Worm (Caenorhabditis elegans) whole organism, L1 larva: ENCODE results near the gene tbx-40.

Experiments
- C34B4.2 ChIP-seq: sonication (generic microtip); optimal IDR thresholded peaks from 2 replicates; lab custom pipeline; 2017; ENCODE audit warnings: mild to moderate bottlenecking, missing genetic modification characterization, missing compliant biosample characterization
- aha-1 ChIP-seq: fragments of 150-350 bp; optimal IDR thresholded peaks from 2 replicates; lab custom pipeline; 2014; ENCODE audit warnings: missing biosample characterization, missing genetic modification characterization
- ces-1 ChIP-seq: fragments of 150-350 bp; optimal IDR thresholded peaks from 2 replicates; lab custom pipeline; 2014; ENCODE audit warnings: missing biosample characterization, missing genetic modification reagents, missing genetic modification characterization
- dsc-1 ChIP-seq: sonication (generic microtip); optimal IDR thresholded peaks from 2 replicates; lab custom pipeline; 2016; ENCODE audit warnings: mild to moderate bottlenecking, missing genetic modification characterization, missing compliant biosample characterization
- efl-1 ChIP-seq, 4 experiments: fragments of 150-350 bp; optimal IDR thresholded peaks in 3 of 4; peaks in 1 of 4; 1 replicate in 1 of 4; 2 replicates in 3 of 4; lab custom pipeline; 2014; ENCODE audit warnings: missing biosample characterization in 2 of 4, missing genetic modification characterization in 2 of 4, missing genetic modification reagents in 2 of 4
- egl-13 ChIP-seq: sonication (generic microtip); optimal IDR thresholded peaks from 2 replicates; lab custom pipeline; 2016; ENCODE audit warnings: missing genotype, missing genetic modification reagents, missing genetic modification characterization, missing compliant biosample characterization
- fkh-8 ChIP-seq: sonication (generic microtip); optimal IDR thresholded peaks from 2 replicates; lab custom pipeline; 2016; ENCODE audit warnings: mild to moderate bottlenecking, missing genetic modification characterization, missing compliant biosample characterization
- lin-15B ChIP-seq: fragments of 150-350 bp; sonication (generic microtip); optimal IDR thresholded peaks from 3 replicates; lab custom pipeline; 2014; ENCODE audit warnings: missing biosample characterization, missing genetic modification characterization
- nhr-11 ChIP-seq: fragments of 150-350 bp; optimal IDR thresholded peaks from 2 replicates; lab custom pipeline; 2014; ENCODE audit warnings: missing biosample characterization, missing genetic modification characterization
- nhr-71 ChIP-seq: sonication (generic microtip); optimal IDR thresholded peaks from 2 replicates; lab custom pipeline; 2016; ENCODE audit warnings: mild to moderate bottlenecking, missing genetic modification characterization, moderate library complexity, missing compliant biosample characterization
- nhr-90 ChIP-seq: sonication (generic microtip); optimal IDR thresholded peaks from 2 replicates; lab custom pipeline; 2016; ENCODE audit warnings: mild to moderate bottlenecking, missing genetic modification characterization, missing compliant biosample characterization; ENCODE audit not compliant: poor library complexity
- unc-86 ChIP-seq: sonication (generic microtip); optimal IDR thresholded peaks from 2 replicates; lab custom pipeline; 2016; ENCODE audit warnings: missing genetic modification characterization, missing compliant biosample characterization
- xbp-1 ChIP-seq: sonication (generic microtip); optimal IDR thresholded peaks from 2 replicates; lab custom pipeline; 2016; ENCODE audit warnings: missing genetic modification characterization, missing compliant biosample characterization
- zag-1 ChIP-seq: fragments of 150-350 bp; optimal IDR thresholded peaks from 2 replicates; lab custom pipeline; 2014; ENCODE audit warnings: missing biosample characterization, missing genetic modification characterization

DNA sequence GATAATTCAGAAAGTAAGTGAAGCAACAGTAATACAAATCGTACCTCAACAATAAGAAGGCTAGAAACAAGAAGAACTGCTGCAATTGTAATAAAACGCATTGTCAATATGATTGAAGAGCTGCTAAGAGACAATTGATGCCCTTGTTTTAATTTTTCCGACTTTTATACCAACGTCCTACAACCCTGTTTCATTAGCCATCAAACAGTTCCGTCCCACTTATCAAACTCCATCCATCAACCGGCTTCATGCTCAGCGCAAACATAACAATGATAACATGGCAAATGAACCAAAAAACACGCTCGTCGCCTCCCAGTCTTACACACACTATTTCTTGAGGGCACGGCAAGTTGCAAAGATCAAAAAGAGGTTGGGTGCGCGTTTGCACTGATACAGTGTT lies 36.8 kb downstream of the tbx-40 start, which contains the start of gene pqn-90:
- TF ChIP-seq aha-1 (tag; lab: Kevin White, UChicago), result no peak
- TF ChIP-seq dsc-1 (tag; lab: Kevin White, UChicago), result no peak
- no peak for TF ChIP-seq nhr-71 (tag; lab: Kevin White, UChicago)
- no peak for TF ChIP-seq nhr-90 (tag; lab: Kevin White, UChicago)
- TF ChIP-seq egl-13 (tag; lab: Kevin White, UChicago), result no peak
- TF ChIP-seq zag-1, result no peak
- no peak for TF ChIP-seq ces-1 (GFP tag; lab: Kevin White, UChicago)
- TF ChIP-seq efl-1 (optimal IDR thresholded peaks at IDR 0.05; lab: Kevin White, UChicago), result no peak
- no peak for TF ChIP-seq efl-1 (GFP tag; optimal IDR thresholded peaks at IDR 0.05 in 1 of 2; lab: Kevin White, UChicago)
- no peak for TF ChIP-seq unc-86 (tag; lab: Kevin White, UChicago)
- no peak for TF ChIP-seq xbp-1
- TF ChIP-seq lin-15B, result no peak
- no peak for TF ChIP-seq C34B4.2 (tag; lab: Kevin White, UChicago)
- no peak for TF ChIP-seq fkh-8 (tag; lab: Kevin White, UChicago)
- TF ChIP-seq nhr-11 (tag; lab: Kevin White, UChicago), result no peak
